Worm (Caenorhabditis elegans) whole organism, L4/young adult: ENCODE data around the gene W09H1.4.

ENCODE experiments used
- W03F9.2 ChIP-seq: fragments of 150-350 bp; optimal IDR thresholded peaks from 2 replicates; lab custom pipeline; 2014; ENCODE audit warnings: missing biosample characterization, missing genetic modification characterization
- dao-5 ChIP-seq: sonication (generic microtip); optimal IDR thresholded peaks from 2 replicates; lab custom pipeline; 2016; ENCODE audit warnings: missing genotype, missing genetic modification characterization, moderate library complexity, missing compliant biosample characterization
- him-1 ChIP-seq: sonication (generic microtip); optimal IDR thresholded peaks from 2 replicates; lab custom pipeline; 2016; ENCODE audit warnings: missing genotype, missing genetic modification reagents, missing genetic modification characterization, missing compliant biosample characterization

The W09H1.4 gene

ce11 chrII:13219373-13219772 lies 36.0 kb downstream of the W09H1.4 start:
- TF ChIP-seq dao-5 (tag; lab: Kevin White, UChicago) (no peak), him-1 (tag; lab: Kevin White, UChicago) (no peak), W03F9.2 (tag; lab: Kevin White, UChicago) (no peak)

- TF ChIP-seq him-1 (tag; lab: Kevin White, UChicago), result no peak
- no peak for TF ChIP-seq W03F9.2 (tag; lab: Kevin White, UChicago)
- no peak for TF ChIP-seq dao-5 (tag; lab: Kevin White, UChicago)
Observed at ce11 chrII:13230489-13231196, 47.3 kb downstream of the W09H1.4 start.

ce11 chrII:13233712-13234111 lies 50.4 kb downstream of the W09H1.4 start:
- TF ChIP-seq dao-5 (tag; lab: Kevin White, UChicago) (no peak), W03F9.2 (tag; lab: Kevin White, UChicago) (no peak), him-1 (tag; lab: Kevin White, UChicago) (no peak)

ce11 chrII:13235289-13235688 lies 52.0 kb downstream of the W09H1.4 start, which contains the start of gene flp-16:
flp-16 (plus strand) TSS chrII:13235306.
- TF ChIP-seq dao-5 (tag; lab: Kevin White, UChicago) (no peak), him-1 (tag; lab: Kevin White, UChicago) (no peak), W03F9.2 (tag; lab: Kevin White, UChicago) (no peak)
